Worm (Caenorhabditis elegans): Measurements from ENCODE around the gene F14H8.5.

F14H8.5 gene

DNA sequence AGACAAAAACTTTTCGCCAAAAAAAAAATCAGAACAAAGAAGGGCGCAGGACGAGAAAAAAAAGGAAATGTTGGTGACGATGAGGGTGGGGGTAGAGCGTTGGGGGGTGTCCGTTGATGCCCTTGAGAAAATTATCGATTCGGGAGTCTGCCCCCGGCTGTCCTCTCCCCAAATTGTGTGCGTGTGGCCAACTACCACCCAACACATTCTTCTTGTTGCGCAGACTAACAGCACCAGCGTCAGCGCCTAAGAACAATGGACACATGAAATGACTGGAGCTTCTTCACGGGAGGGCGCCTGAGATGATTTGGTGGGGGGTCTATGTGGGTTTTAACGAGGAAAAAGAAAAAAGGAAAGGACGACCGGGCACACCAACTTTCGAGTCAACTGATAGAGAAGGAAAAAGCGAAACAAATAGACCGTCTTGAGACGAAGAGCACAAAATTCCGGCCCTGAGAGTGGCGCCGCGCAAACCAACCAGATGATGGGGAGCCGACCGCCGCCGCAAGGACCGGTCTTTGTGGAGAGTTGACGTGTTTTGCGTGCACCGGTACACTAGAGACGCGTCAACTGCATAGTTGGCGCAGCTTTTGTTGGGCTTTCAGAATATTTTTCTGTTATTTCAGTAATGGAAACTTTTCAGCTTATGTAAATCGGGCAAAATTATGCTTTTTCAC is 44.4 kb downstream of the F14H8.5 start, which contains the start of gene C25D7.9 (continued):
- TF ChIP-seq nhr-11 (tag; optimal IDR thresholded peaks at IDR 0.05) (no peak), gei-8 (GFP tag; optimal IDR thresholded peaks at IDR 0.05) (no peak), dmd-8 (GFP tag; IDR thresholded peaks at IDR 0.05) (no peak), tra-1 (GFP tag; IDR thresholded peaks at IDR 0.05) (no peak), php-3 (GFP tag; IDR thresholded peaks at IDR 0.05) (no peak), nhr-10 (tag; optimal IDR thresholded peaks at IDR 0.05) (no peak), unc-62 (GFP tag; optimal IDR thresholded peaks at IDR 0.05 in 1 of 2) (no peak), unc-62 (tag; optimal IDR thresholded peaks at IDR 0.05) (no peak), skn-1 (tag; optimal IDR thresholded peaks at IDR 0.05) (no peak), duxl-1 (tag; optimal IDR thresholded peaks at IDR 0.05; ENCODE audit: poor library complexity) (no peak), unc-39 (tag; optimal IDR thresholded peaks at IDR 0.05) (no peak), jun-1 (tag; optimal IDR thresholded peaks at IDR 0.05) (no peak), ztf-11 (tag; optimal IDR thresholded peaks at IDR 0.05) (no peak), ceh-82 (tag; optimal IDR thresholded peaks at IDR 0.05) (no peak), mes-2 (tag; optimal IDR thresholded peaks at IDR 0.05; ENCODE audit: poor library complexity, severe bottlenecking) (peak; percentile 53), nhr-28 (tag; optimal IDR thresholded peaks at IDR 0.05) (no peak), lin-13 (GFP tag; optimal IDR thresholded peaks at IDR 0.05) (peak; percentile 10), ztf-7 (tag; optimal IDR thresholded peaks at IDR 0.05) (no peak), nhr-6 (tag; optimal IDR thresholded peaks at IDR 0.05) (peak; percentile 60), hlh-11 (tag; optimal IDR thresholded peaks at IDR 0.05) (peak; percentile 56), sdz-12 (GFP tag; optimal IDR thresholded peaks at IDR 0.05) (no peak), lin-39 (tag; optimal IDR thresholded peaks at IDR 0.05) (no peak), mdt-29 (GFP tag; IDR thresholded peaks at IDR 0.05) (no peak), snpc-1.2 (GFP tag; IDR thresholded peaks at IDR 0.05) (no peak), F37D6.2 (tag; optimal IDR thresholded peaks at IDR 0.05) (no peak), hmg-1.1 (GFP tag; IDR thresholded peaks at IDR 0.05) (peak; percentile 40; the same call in 1 of the 2 replicates), lir-3 (tag; optimal IDR thresholded peaks at IDR 0.05) (no peak), zip-11 (GFP tag; IDR thresholded peaks at IDR 0.05) (no peak), daf-8 (GFP tag; IDR thresholded peaks at IDR 0.05) (no peak), Y5F2A.4 (GFP tag; optimal IDR thresholded peaks at IDR 0.05) (no peak), T20F7.1 (GFP tag; optimal IDR thresholded peaks at IDR 0.05) (no peak), ceh-62 (tag; optimal IDR thresholded peaks at IDR 0.05) (no peak), arid-1 (GFP tag; conservative IDR thresholded peaks at IDR 0.05) (no peak), aha-1 (tag) (no peak), cey-2 (tag; optimal IDR thresholded peaks at IDR 0.05; ENCODE audit: borderline replicate concordance, insufficient read depth) (no peak), ceh-44 (GFP tag; IDR thresholded peaks at IDR 0.05) (no peak), nhr-111 (GFP tag; optimal IDR thresholded peaks at IDR 0.05) (no peak), madf-5 (GFP tag; IDR thresholded peaks at IDR 0.05) (no peak), attf-4 (tag; optimal IDR thresholded peaks at IDR 0.05) (no peak), daf-12 (tag; optimal IDR thresholded peaks at IDR 0.05) (no peak), mep-1 (tag; optimal IDR thresholded peaks at IDR 0.05) (peak; percentile 28), lin-15B (tag; optimal IDR thresholded peaks at IDR 0.05) (no peak), zip-2 (tag; optimal IDR thresholded peaks at IDR 0.05) (no peak), vab-7 (GFP tag; IDR thresholded peaks at IDR 0.05) (no peak), dpl-1 (GFP tag; optimal IDR thresholded peaks at IDR 0.05) (peak; percentile 31), dmd-9 (GFP tag; IDR thresholded peaks at IDR 0.05) (peak; percentile 49; the same call in 1 of the 2 replicates), nhr-41 (GFP tag; IDR thresholded peaks at IDR 0.05) (no peak), ceh-28 (tag; optimal IDR thresholded peaks at IDR 0.05) (no peak), nhr-77 (tag; optimal IDR thresholded peaks at IDR 0.05) (peak; percentile 16), madf-9 (GFP tag; conservative IDR thresholded peaks at IDR 0.05) (no peak), spr-3 (GFP tag; optimal IDR thresholded peaks at IDR 0.05) (peak; percentile 38), mxl-3 (GFP tag; optimal IDR thresholded peaks at IDR 0.05) (no peak)
